Worm (Caenorhabditis elegans) whole organism, midembryonic: Measurements from ENCODE around the gene acs-5.

Source experiments
- T22C8.4 ChIP-seq: fragments of 200-800 bp; sonication (Bioruptor generic); IDR thresholded peaks from 2 replicates; pipeline ENCODE4 v1.3.6; 2022; ENCODE audit warnings: missing genetic modification characterization, missing compliant biosample characterization
- cog-1 ChIP-seq: sonication (generic microtip); optimal IDR thresholded peaks from 2 replicates; lab custom pipeline; 2016; ENCODE audit warnings: missing genetic modification characterization, missing compliant biosample characterization
- flt-1 ChIP-seq: fragments of 200-800 bp; sonication (Bioruptor generic); IDR thresholded peaks from 2 replicates; pipeline ENCODE4 v1.3.6; 2022; ENCODE audit warnings: missing genetic modification characterization, missing compliant biosample characterization
- klf-2 ChIP-seq: fragments of 200-800 bp; sonication (Bioruptor generic); conservative IDR thresholded peaks from 2 replicates; pipeline ENCODE4 v1.3.6; 2022; ENCODE audit warnings: missing genetic modification reagents, missing genetic modification characterization, missing compliant biosample characterization
- med-1 ChIP-seq: sonication (generic microtip); optimal IDR thresholded peaks from 2 replicates; lab custom pipeline; 2017; ENCODE audit warnings: missing genetic modification characterization, mild to moderate bottlenecking, missing compliant biosample characterization, antibody characterized with exemption, missing genetic modification reagents; ENCODE audit not compliant: insufficient read depth
- ref-1 ChIP-seq: fragments of 200-800 bp; sonication (Bioruptor generic); conservative IDR thresholded peaks from 2 replicates; pipeline ENCODE4 v1.3.6; 2022; ENCODE audit warnings: missing genetic modification reagents, missing genetic modification characterization, missing compliant biosample characterization
- tab-1 ChIP-seq: fragments of 200-800 bp; sonication (Bioruptor generic); IDR thresholded peaks from 2 replicates; pipeline ENCODE4 v1.3.6; 2022; ENCODE audit warnings: missing genetic modification characterization, missing compliant biosample characterization
- ztf-23 ChIP-seq: fragments of 200-800 bp; sonication (Bioruptor generic); IDR thresholded peaks from 2 replicates; pipeline ENCODE4 v1.3.6; 2022; ENCODE audit warnings: missing genetic modification reagents, missing genetic modification characterization, missing compliant biosample characterization
- ztf-29 ChIP-seq: fragments of 200-800 bp; sonication (Bioruptor generic); IDR thresholded peaks from 2 replicates; pipeline ENCODE4 v1.3.6; 2022; ENCODE audit warnings: missing genetic modification reagents, missing genetic modification characterization, missing compliant biosample characterization

Gene acs-5

DNA sequence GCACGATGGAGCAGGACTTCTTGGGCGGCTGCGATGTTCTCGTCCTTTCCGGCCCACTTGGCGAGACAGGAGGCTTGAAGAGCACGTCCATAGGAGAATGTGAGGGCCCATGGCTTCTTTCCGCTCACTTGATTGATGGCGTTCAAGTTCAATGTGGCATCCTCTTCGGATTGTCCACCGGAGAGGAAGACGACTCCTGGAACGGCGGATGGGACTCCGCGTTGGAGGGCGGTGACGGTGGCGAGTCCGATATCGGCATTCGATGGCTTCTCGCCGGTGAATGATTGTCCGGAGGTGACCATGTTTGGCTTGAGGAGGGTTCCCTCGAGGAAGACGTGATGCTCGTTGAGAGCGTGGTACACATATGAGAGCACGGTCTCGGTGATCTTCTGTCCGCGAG is 20.2 kb upstream of the acs-5 start:
- no peak for TF ChIP-seq med-1 (GFP tag; lab: Kevin White, UChicago)
- TF ChIP-seq T22C8.4 = no peak
- no peak for TF ChIP-seq ztf-29 (GFP tag; lab: Robert Waterston, UW)
- no peak for TF ChIP-seq ref-1

DNA sequence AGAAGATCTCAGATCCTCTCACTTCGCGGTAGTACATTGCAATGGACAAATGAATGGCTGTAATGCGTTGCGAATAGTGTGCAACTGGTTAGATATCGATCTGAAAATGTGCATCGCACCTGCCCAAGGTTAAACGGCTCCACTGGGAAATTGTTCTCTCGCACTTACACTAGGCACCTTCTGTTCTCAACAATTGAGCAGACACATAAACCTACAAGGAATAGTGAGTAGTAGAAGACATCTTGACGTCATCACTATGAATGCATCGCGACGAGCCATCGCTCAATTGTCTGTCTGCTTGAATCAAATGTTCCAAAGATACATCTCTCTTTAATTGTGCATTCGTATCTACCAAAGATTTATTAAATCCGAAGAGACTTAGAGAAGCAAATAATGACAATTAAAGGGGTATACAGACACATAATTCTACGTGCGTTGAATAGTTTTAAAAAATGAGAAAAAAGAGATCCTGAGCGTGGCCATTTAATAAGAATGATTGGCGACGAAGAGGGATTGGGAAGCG is 19.7 kb upstream of the acs-5 start, which contains the start of gene T05D4.2:
Gene T05D4.2 (minus strand): TSS at position 83 of the 523 bp plus-strand sequence.
- TF ChIP-seq klf-2 (GFP tag; lab: Robert Waterston, UW) (no peak), tab-1 (GFP tag; lab: Robert Waterston, UW) (no peak), ztf-23 (GFP tag; lab: Robert Waterston, UW) (no peak)

DNA sequence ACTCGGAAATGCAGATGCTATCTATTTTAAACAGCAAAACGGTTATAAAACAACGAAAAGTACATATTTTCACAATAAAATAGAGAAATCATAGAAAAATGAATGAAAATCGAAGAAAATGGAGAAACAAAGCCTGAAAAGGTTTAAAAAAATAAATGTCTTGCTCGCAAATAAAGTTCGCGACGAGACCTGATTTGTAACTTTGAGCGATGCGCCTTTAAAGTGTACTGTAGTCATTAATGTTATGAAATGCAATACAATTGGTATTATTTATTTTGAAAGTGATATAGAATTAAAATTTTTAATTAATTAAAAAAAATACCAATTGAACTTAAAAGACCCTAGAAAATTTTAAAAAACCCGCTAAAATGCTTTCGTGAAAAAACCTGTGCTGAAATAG is 17.9 kb upstream of the acs-5 start:
- TF ChIP-seq klf-2 (GFP tag; lab: Robert Waterston, UW) = no peak
- no peak for TF ChIP-seq cog-1 (tag; lab: Kevin White, UChicago)
- TF ChIP-seq ref-1 = no peak
- TF ChIP-seq tab-1 (GFP tag; lab: Robert Waterston, UW) = no peak
- no peak for TF ChIP-seq ztf-29 (GFP tag; lab: Robert Waterston, UW)
- no peak for TF ChIP-seq ztf-23 (GFP tag; lab: Robert Waterston, UW)
- TF ChIP-seq med-1 (GFP tag; lab: Kevin White, UChicago) = no peak
- no peak for TF ChIP-seq T22C8.4

DNA sequence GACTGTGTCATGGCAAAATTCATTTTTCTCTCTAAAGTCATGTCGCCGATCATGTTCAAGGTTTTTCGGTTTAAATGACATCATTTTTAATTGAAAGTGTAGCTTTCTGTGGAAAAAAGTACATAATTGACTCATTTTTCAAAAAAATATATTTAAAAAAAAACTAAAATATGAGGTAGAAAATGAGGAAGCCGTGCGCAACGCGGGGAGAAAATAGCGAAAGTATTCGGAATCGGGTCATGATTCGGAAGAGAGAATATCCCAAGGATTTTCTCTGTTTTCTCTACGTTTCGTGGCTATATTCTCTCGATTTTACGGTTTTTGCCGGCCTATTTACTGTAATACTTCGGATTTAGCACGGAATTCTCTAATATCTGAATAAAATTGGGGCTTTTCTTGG is 17.4 kb upstream of the acs-5 start:
- TF ChIP-seq tab-1 (GFP tag; lab: Robert Waterston, UW) = no peak
- no peak for TF ChIP-seq ztf-23 (GFP tag; lab: Robert Waterston, UW)
- no peak for TF ChIP-seq ztf-29 (GFP tag; lab: Robert Waterston, UW)
- TF ChIP-seq flt-1 (GFP tag; lab: Robert Waterston, UW) = no peak
- TF ChIP-seq T22C8.4 = no peak
- no peak for TF ChIP-seq med-1 (GFP tag; lab: Kevin White, UChicago)
- no peak for TF ChIP-seq klf-2 (GFP tag; lab: Robert Waterston, UW)
- TF ChIP-seq cog-1 (tag; lab: Kevin White, UChicago) = no peak

DNA sequence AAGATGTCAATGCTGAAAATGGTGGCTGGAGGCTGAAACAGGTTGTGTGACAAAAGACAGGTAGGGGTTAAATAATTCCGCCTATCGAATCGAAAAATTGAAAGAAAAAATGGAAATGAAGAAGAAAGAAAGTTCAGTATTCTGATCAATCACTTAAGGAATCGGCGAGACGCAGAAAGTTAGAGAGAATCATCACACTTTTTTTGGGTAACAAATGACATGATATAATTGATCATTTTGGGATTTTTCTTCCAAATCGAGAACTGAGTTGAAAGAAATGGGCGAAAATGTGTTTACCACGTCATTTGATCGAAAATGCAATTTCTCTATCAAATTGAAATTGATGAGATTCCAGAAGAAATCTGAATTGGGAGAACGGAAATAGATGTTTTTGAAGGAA is 12.7 kb upstream of the acs-5 start:
- no peak for TF ChIP-seq ztf-23 (GFP tag; lab: Robert Waterston, UW)
- TF ChIP-seq flt-1 (GFP tag; lab: Robert Waterston, UW) = no peak
- TF ChIP-seq med-1 (GFP tag; lab: Kevin White, UChicago) = no peak
- no peak for TF ChIP-seq T22C8.4
- TF ChIP-seq klf-2 (GFP tag; lab: Robert Waterston, UW) = no peak
- no peak for TF ChIP-seq tab-1 (GFP tag; lab: Robert Waterston, UW)
- no peak for TF ChIP-seq ztf-29 (GFP tag; lab: Robert Waterston, UW)

DNA sequence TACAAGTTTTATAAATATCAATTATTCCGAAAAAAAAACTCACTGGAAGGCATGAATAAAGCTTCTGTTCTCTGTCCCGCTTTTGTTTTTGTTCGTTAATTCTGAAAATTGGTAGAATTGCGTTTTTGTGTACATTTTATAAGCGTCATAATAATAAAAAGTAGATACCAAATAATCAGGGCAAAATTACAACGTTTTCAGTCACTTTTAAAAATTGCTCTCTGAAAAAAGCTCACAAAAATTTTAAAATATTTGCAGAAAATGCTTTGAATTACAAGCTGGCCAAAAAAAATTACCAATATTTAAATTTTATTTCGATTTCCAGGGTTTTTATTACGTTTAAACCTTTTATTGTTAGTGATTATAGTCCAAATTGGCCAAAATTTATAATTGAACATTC is 11.9 kb upstream of the acs-5 start, which contains the start of gene scav-2:
Gene scav-2 (minus strand): TSS at position 101 of the 400 bp plus-strand sequence.
- no peak for TF ChIP-seq T22C8.4
- TF ChIP-seq ztf-23 (GFP tag; lab: Robert Waterston, UW) = no peak
- TF ChIP-seq klf-2 (GFP tag; lab: Robert Waterston, UW) = no peak
- TF ChIP-seq med-1 (GFP tag; lab: Kevin White, UChicago) = no peak
- no peak for TF ChIP-seq cog-1 (tag; lab: Kevin White, UChicago)
- no peak for TF ChIP-seq ztf-29 (GFP tag; lab: Robert Waterston, UW)
- TF ChIP-seq ref-1 = no peak
- no peak for TF ChIP-seq tab-1 (GFP tag; lab: Robert Waterston, UW)
- no peak for TF ChIP-seq flt-1 (GFP tag; lab: Robert Waterston, UW)

DNA sequence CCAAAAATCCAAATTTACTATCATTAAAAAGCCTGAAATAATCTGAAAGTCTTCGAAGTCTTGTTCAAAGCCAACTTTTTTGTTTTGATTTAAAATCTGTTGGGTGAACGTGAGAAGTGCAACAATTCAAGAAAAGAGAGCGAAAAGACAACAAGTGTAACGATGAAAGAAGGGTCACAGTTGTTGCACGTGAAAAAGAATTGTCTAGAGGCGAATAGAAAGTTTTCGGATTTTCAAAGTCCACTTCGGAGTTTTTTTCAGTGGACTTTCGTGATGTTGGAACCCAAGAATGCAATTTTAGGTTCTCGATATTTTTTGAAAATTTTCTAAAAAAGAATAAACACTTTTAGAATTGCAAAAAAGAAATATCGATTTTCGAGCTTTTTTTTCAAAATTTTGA is 6.6 kb upstream of the acs-5 start:
- TF ChIP-seq flt-1 (GFP tag; lab: Robert Waterston, UW) (no peak), med-1 (GFP tag; lab: Kevin White, UChicago) (no peak), ztf-29 (GFP tag; lab: Robert Waterston, UW) (no peak), ref-1 (no peak), T22C8.4 (no peak), cog-1 (tag; lab: Kevin White, UChicago) (no peak), ztf-23 (GFP tag; lab: Robert Waterston, UW) (no peak), tab-1 (GFP tag; lab: Robert Waterston, UW) (no peak), klf-2 (GFP tag; lab: Robert Waterston, UW) (no peak)

DNA sequence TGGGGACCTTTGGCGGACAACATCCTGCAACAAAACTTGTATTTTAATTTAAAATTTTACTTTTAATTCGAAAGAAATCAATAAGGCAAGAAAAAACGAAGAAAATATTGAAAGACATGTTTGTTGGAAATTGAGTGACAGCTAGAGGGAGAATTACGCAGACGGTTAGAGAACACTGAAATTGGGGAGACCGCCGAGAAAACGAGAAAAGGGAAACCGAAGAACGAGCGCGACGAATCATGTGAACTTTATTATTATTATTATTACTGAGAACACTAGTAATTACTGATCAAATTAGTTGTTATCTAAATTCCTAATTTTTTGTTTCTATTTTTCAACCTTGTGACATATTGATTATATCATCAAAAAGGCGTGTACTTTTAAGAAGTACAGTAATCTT is 5.6 kb upstream of the acs-5 start, which contains the start of gene mmad-1:
Gene mmad-1 (minus strand): TSS at position 24 of the 400 bp plus-strand sequence.
- no peak for TF ChIP-seq T22C8.4
- peak; percentile 4 for TF ChIP-seq cog-1 (tag; lab: Kevin White, UChicago)

DNA sequence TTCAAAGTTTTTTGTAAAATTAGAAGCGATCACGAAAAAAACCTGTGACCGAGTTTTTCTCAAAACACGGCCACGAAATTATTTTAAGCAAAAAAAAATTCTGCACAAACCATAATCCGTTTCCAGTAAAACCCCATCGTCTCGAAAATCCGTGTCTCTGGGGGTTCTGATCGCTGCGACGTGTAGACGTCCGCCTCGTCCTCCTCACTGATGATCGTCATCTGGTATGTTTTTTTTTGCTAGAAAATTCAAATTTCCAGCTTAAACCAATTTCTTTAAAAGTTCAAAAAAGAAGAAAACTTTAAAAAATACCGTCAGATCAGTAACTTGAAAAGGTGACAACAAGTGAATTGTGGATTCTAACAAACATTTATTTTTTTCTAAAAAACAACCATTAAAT is 3.2 kb upstream of the acs-5 start, which contains the start of gene Y76A2B.4:
Gene Y76A2B.4 (minus strand): TSS at position 241 of the 400 bp plus-strand sequence.
- TF ChIP-seq ztf-23 (GFP tag; lab: Robert Waterston, UW) (no peak), T22C8.4 (no peak), klf-2 (GFP tag; lab: Robert Waterston, UW) (no peak), ref-1 (no peak), tab-1 (GFP tag; lab: Robert Waterston, UW) (no peak)

DNA sequence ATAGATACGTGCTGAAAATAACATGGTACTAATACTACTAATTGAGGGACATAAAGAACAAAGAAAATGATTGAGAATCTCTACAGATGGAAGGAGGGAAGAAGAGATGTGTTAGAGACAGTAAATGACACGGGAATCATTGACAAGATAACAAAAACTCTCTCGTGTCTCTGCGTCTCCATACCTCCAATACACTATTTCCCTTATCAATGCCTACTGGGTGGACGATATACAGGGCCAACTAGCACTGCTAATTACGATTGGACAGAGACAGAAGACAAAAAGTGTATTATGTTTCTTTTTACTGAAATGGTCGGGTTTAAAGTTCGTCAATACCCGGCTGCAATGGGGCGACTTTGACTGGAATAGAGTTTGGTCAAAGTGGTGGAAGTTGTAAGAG is 1.3 kb upstream of the acs-5 start:
- TF ChIP-seq cog-1 (tag; lab: Kevin White, UChicago) (no peak), tab-1 (GFP tag; lab: Robert Waterston, UW) (no peak), klf-2 (GFP tag; lab: Robert Waterston, UW) (no peak), ztf-23 (GFP tag; lab: Robert Waterston, UW) (no peak), ztf-29 (GFP tag; lab: Robert Waterston, UW) (no peak), med-1 (GFP tag; lab: Kevin White, UChicago) (no peak), ref-1 (no peak), flt-1 (GFP tag; lab: Robert Waterston, UW) (no peak), T22C8.4 (no peak)
